Fruit fly (Drosophila melanogaster) whole organism, wandering third instar larva: Measurements from ENCODE around the gene Ccdc39.
A peak's percentile ranks its signal among the peaks of the same experiment; 100 is the strongest.

ENCODE experiments used
- Abd-B ChIP-seq: fragments of >200 bp; optimal IDR thresholded peaks from 2 replicates; lab custom pipeline; 2017; ENCODE audit warnings: missing biosample characterization, missing genetic modification characterization
- CG32264 ChIP-seq: fragments of 200-800 bp; sonication (Bioruptor generic); optimal IDR thresholded peaks from 2 replicates; lab custom pipeline; 2016; ENCODE audit warnings: missing biosample characterization, missing genetic modification characterization
- CG9705 ChIP-seq: fragments of 200-800 bp; sonication (Bioruptor generic); optimal IDR thresholded peaks from 2 replicates; lab custom pipeline; 2018; ENCODE audit warnings: missing biosample characterization, mild to moderate bottlenecking, missing genetic modification characterization
- CrebA ChIP-seq: fragments of 200-800 bp; sonication (Bioruptor generic); optimal IDR thresholded peaks from 2 replicates; lab custom pipeline; 2016; ENCODE audit warnings: missing biosample characterization, mild to moderate bottlenecking, missing genetic modification characterization, borderline replicate concordance
- Dfd ChIP-seq: fragments of >200 bp; optimal IDR thresholded peaks from 2 replicates; lab custom pipeline; 2017; ENCODE audit warnings: missing biosample characterization, missing genetic modification characterization
- Dif ChIP-seq: fragments of 200-275, 200-300 bp; sonication (Bioruptor generic); optimal IDR thresholded peaks from 2 replicates; lab custom pipeline; 2018; ENCODE audit warnings: missing biosample characterization, missing genetic modification characterization; ENCODE audit not compliant: partially characterized antibody
- HLH106 ChIP-seq: fragments of 200-800 bp; optimal IDR thresholded peaks from 3 replicates; lab custom pipeline; 2019; ENCODE audit warnings: missing biosample characterization, mild to moderate bottlenecking, missing genetic modification characterization, moderate library complexity
- Hnf4 ChIP-seq: fragments of 200-800 bp; sonication (Bioruptor generic); optimal IDR thresholded peaks from 2 replicates; lab custom pipeline; 2016; ENCODE audit warnings: missing biosample characterization, mild to moderate bottlenecking, missing genetic modification characterization
- Hr78 ChIP-seq: fragments of >200 bp; optimal IDR thresholded peaks from 2 replicates; lab custom pipeline; 2017; ENCODE audit warnings: missing biosample characterization, missing genetic modification characterization
- Hr83 ChIP-seq: fragments of 200-300 bp; sonication (Bioruptor generic); optimal IDR thresholded peaks from 2 replicates; lab custom pipeline; 2016; ENCODE audit warnings: missing biosample characterization, mild to moderate bottlenecking, missing genetic modification characterization, moderate library complexity; ENCODE audit not compliant: poor library complexity, severe bottlenecking
- Jra ChIP-seq: sonication (Bioruptor generic); optimal IDR thresholded peaks from 2 replicates; lab custom pipeline; 2016; ENCODE audit warnings: missing biosample characterization, missing genetic modification characterization
- Mio ChIP-seq: sonication (Bioruptor generic); optimal IDR thresholded peaks from 2 replicates; lab custom pipeline; 2016; ENCODE audit warnings: missing biosample characterization, missing genetic modification characterization
- Myc ChIP-seq: fragments of >200 bp; optimal IDR thresholded peaks from 2 replicates; lab custom pipeline; 2017
- N ChIP-seq: fragments of >200 bp; optimal IDR thresholded peaks from 2 replicates; lab custom pipeline; 2018; ENCODE audit warnings: missing biosample characterization, missing external identifiers, missing genetic modification characterization
- OdsH ChIP-seq: fragments of 200-800 bp; sonication (Bioruptor generic); optimal IDR thresholded peaks from 2 replicates; lab custom pipeline; 2016; ENCODE audit warnings: missing biosample characterization, mild to moderate bottlenecking, missing genetic modification characterization
- Rel ChIP-seq, 2 experiments: fragments of 200-800 bp; sonication (Bioruptor generic) in 1 of 2; optimal IDR thresholded peaks; 2 replicates in 1 of 2; 3 replicates in 1 of 2; lab custom pipeline; 2016 to 2019; ENCODE audit warnings: mild to moderate bottlenecking in 2 of 2, missing biosample characterization in 2 of 2, missing genetic modification characterization in 2 of 2, moderate library complexity in 1 of 2
- Sp1 ChIP-seq: fragments of 200-800 bp; sonication (Bioruptor generic); optimal IDR thresholded peaks from 3 replicates; lab custom pipeline; 2019; ENCODE audit warnings: missing biosample characterization, mild to moderate bottlenecking, missing genetic modification characterization, moderate library complexity
- Vsx2 ChIP-seq: fragments of 200-300, 225-300 bp; sonication (Bioruptor generic); optimal IDR thresholded peaks from 2 replicates; lab custom pipeline; 2018; ENCODE audit warnings: missing biosample characterization, missing genetic modification characterization; ENCODE audit not compliant: partially characterized antibody
- br ChIP-seq: fragments of 200-800 bp; sonication (Bioruptor generic); optimal IDR thresholded peaks from 2 replicates; lab custom pipeline; 2016; ENCODE audit warnings: missing biosample characterization, missing genetic modification characterization
- brk ChIP-seq: fragments of 200-800 bp; sonication (Bioruptor generic); optimal IDR thresholded peaks from 2 replicates; lab custom pipeline; 2016; ENCODE audit warnings: missing biosample characterization, mild to moderate bottlenecking, missing genetic modification characterization
- dl ChIP-seq, 2 experiments: fragments of 175-275, 200-275 bp in 1 of 2; fragments of 200-275 bp in 1 of 2; sonication (Bioruptor generic); optimal IDR thresholded peaks; lab custom pipeline; 2018; ENCODE audit warnings: mild to moderate bottlenecking in 2 of 2, missing biosample characterization in 2 of 2, missing genetic modification characterization in 2 of 2, moderate library complexity in 2 of 2; ENCODE audit not compliant: partially characterized antibody in 2 of 2, insufficient read depth in 1 of 2
- dmrt93B ChIP-seq: fragments of 200-800 bp; sonication (Bioruptor generic); optimal IDR thresholded peaks from 2 replicates; lab custom pipeline; 2018; ENCODE audit warnings: missing biosample characterization, mild to moderate bottlenecking, missing genetic modification characterization
- dsf ChIP-seq: sonication (Bioruptor generic); optimal IDR thresholded peaks from 2 replicates; lab custom pipeline; 2016; ENCODE audit warnings: missing biosample characterization, missing genetic modification characterization, borderline replicate concordance
- ey ChIP-seq: fragments of 200-800 bp; sonication (Bioruptor generic); optimal IDR thresholded peaks from 2 replicates; lab custom pipeline; 2016; ENCODE audit warnings: missing biosample characterization, missing genetic modification characterization
- foxo ChIP-seq, 2 experiments: fragments of 200-800 bp; sonication (Bioruptor generic); optimal IDR thresholded peaks; 2 replicates in 1 of 2; 3 replicates in 1 of 2; lab custom pipeline; 2016 to 2017; ENCODE audit warnings: missing biosample characterization in 2 of 2, missing genetic modification characterization in 2 of 2
- fru ChIP-seq: fragments of 200-800 bp; sonication (Bioruptor generic); optimal IDR thresholded peaks from 3 replicates; lab custom pipeline; 2016; ENCODE audit warnings: missing biosample characterization, mild to moderate bottlenecking, missing genetic modification characterization
- h ChIP-seq: fragments of 200-800 bp; sonication (Bioruptor generic); optimal IDR thresholded peaks from 3 replicates; lab custom pipeline; 2016; ENCODE audit warnings: missing biosample characterization, mild to moderate bottlenecking, missing genetic modification characterization
- lola ChIP-seq: fragments of >200 bp; optimal IDR thresholded peaks from 2 replicates; lab custom pipeline; 2017; ENCODE audit warnings: missing biosample characterization, missing genetic modification characterization
- psq ChIP-seq: fragments of 200-800 bp; sonication (Bioruptor generic); optimal IDR thresholded peaks from 3 replicates; lab custom pipeline; 2017; ENCODE audit warnings: missing biosample characterization, mild to moderate bottlenecking, missing genetic modification characterization, moderate library complexity
- rgr ChIP-seq: fragments of 200-800 bp; sonication (Bioruptor generic); optimal IDR thresholded peaks from 3 replicates; lab custom pipeline; 2016; ENCODE audit warnings: missing biosample characterization, mild to moderate bottlenecking, missing genetic modification characterization
- sage ChIP-seq: fragments of 200-800 bp; sonication (Bioruptor generic); optimal IDR thresholded peaks from 2 replicates; lab custom pipeline; 2016; ENCODE audit warnings: missing biosample characterization, mild to moderate bottlenecking, missing genetic modification characterization
- sv ChIP-seq: fragments of 200-800 bp; sonication (Bioruptor generic); optimal IDR thresholded peaks from 3 replicates; lab custom pipeline; 2016; ENCODE audit warnings: missing biosample characterization, missing genetic modification characterization
- tai ChIP-seq: sonication (Bioruptor generic); optimal IDR thresholded peaks from 2 replicates; lab custom pipeline; 2016; ENCODE audit warnings: missing biosample characterization, missing genetic modification characterization
- usp ChIP-seq: fragments of >200 bp; optimal IDR thresholded peaks from 2 replicates; lab custom pipeline; 2017; ENCODE audit warnings: missing biosample characterization, missing genetic modification characterization
- woc ChIP-seq: sonication (Bioruptor generic); optimal IDR thresholded peaks from 2 replicates; lab custom pipeline; 2016; ENCODE audit warnings: missing biosample characterization, mild to moderate bottlenecking, missing genetic modification characterization

Ccdc39 gene

dm6 chr3R:4813172-4813716, 28.7 kb upstream of the Ccdc39 start (continued):
- TF ChIP-seq lola (GFP tag; lab: Kevin White, UChicago): no peak
- TF ChIP-seq psq (GFP tag; lab: Kevin White, UChicago): peak; percentile 19
- no peak for TF ChIP-seq sv (GFP tag; lab: Kevin White, UChicago)

- TF ChIP-seq Dfd (no peak), OdsH (GFP tag; lab: Kevin White, UChicago) (peak; percentile 8), h (peak; percentile 35), Myc (lab: Kevin White, UChicago) (peak; percentile 7), fru (GFP tag; lab: Kevin White, UChicago) (no peak), HLH106 (tag; lab: Kevin White, UChicago) (peak; percentile 9), Rel (GFP tag; optimal IDR thresholded peaks at IDR 0.05; lab: Kevin White, UChicago) (no peak), Rel (tag; optimal IDR thresholded peaks at IDR 0.05; lab: Kevin White, UChicago) (peak; percentile 54), Sp1 (GFP tag; lab: Kevin White, UChicago) (peak; percentile 43), rgr (GFP tag; lab: Kevin White, UChicago) (peak; percentile 31), Hr83 (GFP tag; lab: Kevin White, UChicago) (no peak), woc (peak; percentile 33)
These were observed 27.5 kb upstream of the Ccdc39 start, which contains the start of the genes Hus1-like and ctrip for dm6 chr3R:4811936-4812534. Gene Hus1-like, minus strand, starts transcription at chr3R:4812096. Gene ctrip, minus strand, starts transcription at chr3R:4812096.

dm6 chr3R:4811124-4811935, 26.8 kb upstream of the Ccdc39 start, which contains the start of gene Gmppb:
Gene Gmppb, plus strand, starts transcription at chr3R:4811444.
- no peak for TF ChIP-seq HLH106 (tag; lab: Kevin White, UChicago)
- no peak for TF ChIP-seq h
- TF ChIP-seq CG32264 (GFP tag; lab: Kevin White, UChicago): no peak
- TF ChIP-seq OdsH (GFP tag; lab: Kevin White, UChicago): no peak
- TF ChIP-seq foxo (GFP tag; optimal IDR thresholded peaks at IDR 0.05; lab: Kevin White, UChicago): no peak
- TF ChIP-seq rgr (GFP tag; lab: Kevin White, UChicago): no peak
- TF ChIP-seq lola (GFP tag; lab: Kevin White, UChicago): no peak
- TF ChIP-seq brk (GFP tag; lab: Kevin White, UChicago): no peak
- no peak for TF ChIP-seq Hr78 (GFP tag; lab: Kevin White, UChicago)
- no peak for TF ChIP-seq dmrt93B (GFP tag; lab: Kevin White, UChicago)
- TF ChIP-seq Abd-B: no peak
- no peak for TF ChIP-seq N (GFP tag; lab: Kevin White, UChicago)
- TF ChIP-seq Vsx2 (GFP tag; lab: Kevin White, UChicago): no peak
- TF ChIP-seq Dif (GFP tag; lab: Kevin White, UChicago): no peak
- TF ChIP-seq tai (GFP tag; lab: Kevin White, UChicago): no peak
- no peak for TF ChIP-seq CG9705 (GFP tag; lab: Kevin White, UChicago)
- TF ChIP-seq sv (GFP tag; lab: Kevin White, UChicago): no peak

dm6 chr3R:4809944-4810653, 25.6 kb upstream of the Ccdc39 start:
- no peak for TF ChIP-seq rgr (GFP tag; lab: Kevin White, UChicago)
- TF ChIP-seq fru (GFP tag; lab: Kevin White, UChicago): peak; percentile 60
- no peak for TF ChIP-seq Hr78 (GFP tag; lab: Kevin White, UChicago)
- TF ChIP-seq CG9705 (GFP tag; lab: Kevin White, UChicago): no peak
- no peak for TF ChIP-seq sage (GFP tag; lab: Kevin White, UChicago)
- peak in 1 of 2 experiments; percentile 65 for TF ChIP-seq dl (GFP tag; optimal IDR thresholded peaks at IDR 0.05; lab: Kevin White, UChicago; ENCODE audit: insufficient read depth in 1 of 2, partially characterized antibody in 2 of 2)
- TF ChIP-seq tai (GFP tag; lab: Kevin White, UChicago): no peak
- peak; percentile 47 for TF ChIP-seq Sp1 (GFP tag; lab: Kevin White, UChicago)
- TF ChIP-seq psq (GFP tag; lab: Kevin White, UChicago): peak; percentile 99
- TF ChIP-seq Hnf4 (GFP tag; lab: Kevin White, UChicago): peak; percentile 73
- peak; percentile 69 for TF ChIP-seq br (GFP tag; lab: Kevin White, UChicago)
- TF ChIP-seq lola (GFP tag; lab: Kevin White, UChicago): peak; percentile 52
- TF ChIP-seq ey (GFP tag; lab: Kevin White, UChicago): peak; percentile 49
- peak; percentile 55 for TF ChIP-seq Jra (GFP tag; lab: Kevin White, UChicago)
- TF ChIP-seq woc: no peak
- no peak for TF ChIP-seq dsf (GFP tag; lab: Kevin White, UChicago)
- TF ChIP-seq usp (GFP tag; lab: Kevin White, UChicago): no peak
- no peak for TF ChIP-seq Abd-B
- TF ChIP-seq Dfd: peak; percentile 98
- TF ChIP-seq CG32264 (GFP tag; lab: Kevin White, UChicago): no peak
- peak; percentile 10 for TF ChIP-seq brk (GFP tag; lab: Kevin White, UChicago)
- peak in 1 of 2 experiments; percentile 35 for TF ChIP-seq foxo (GFP tag; optimal IDR thresholded peaks at IDR 0.05; lab: Kevin White, UChicago)
- TF ChIP-seq Rel (GFP tag; optimal IDR thresholded peaks at IDR 0.05; lab: Kevin White, UChicago): no peak
- peak; percentile 64 for TF ChIP-seq Rel (tag; optimal IDR thresholded peaks at IDR 0.05; lab: Kevin White, UChicago)
- peak; percentile 67 for TF ChIP-seq h
- TF ChIP-seq CrebA (GFP tag; lab: Kevin White, UChicago): no peak
- TF ChIP-seq Mio: peak; percentile 1
- TF ChIP-seq Hr83 (GFP tag; lab: Kevin White, UChicago): peak; percentile 79
